Fruit fly (Drosophila melanogaster): Measurements from ENCODE around the gene CG7542.

The CG7542 gene

dm6 chr3L:17532898-17533700, 16.5 kb upstream of the CG7542 start (continued):
- TF ChIP-seq Dll (GFP tag; IDR thresholded peaks at IDR 0.05; ENCODE audit: partially characterized antibody) = 0 out of 4 replicates have a peak, but pooled peaks have one; percentile 17
- peak; percentile 25 for TF ChIP-seq CG1603 (tag; optimal IDR thresholded peaks at IDR 0.05)
- 0 out of 2 replicates have a peak, but pooled peaks have one; percentile 37 for TF ChIP-seq Atf6 (GFP tag; IDR thresholded peaks at IDR 0.05)
- TF ChIP-seq CG42726 (GFP tag; IDR thresholded peaks at IDR 0.05; ENCODE audit: partially characterized antibody) = peak; percentile 80
- TF ChIP-seq Chrac-16 (GFP tag; optimal IDR thresholded peaks at IDR 0.05) = peak; percentile 41
- TF ChIP-seq vfl (GFP tag; optimal IDR thresholded peaks at IDR 0.05) = peak; percentile 54
- TF ChIP-seq pzg (GFP tag; optimal IDR thresholded peaks at IDR 0.05) = peak; percentile 80
- no peak for TF ChIP-seq fd102C (GFP tag; optimal IDR thresholded peaks at IDR 0.05)
- TF ChIP-seq Dad (GFP tag; optimal IDR thresholded peaks at IDR 0.05) = no peak
- TF ChIP-seq CG14441 (GFP tag; IDR thresholded peaks at IDR 0.05) = no peak
- no peak for TF ChIP-seq ac (GFP tag; optimal IDR thresholded peaks at IDR 0.05)
- TF ChIP-seq YL-1 (GFP tag; optimal IDR thresholded peaks at IDR 0.05) = peak; percentile 54
- TF ChIP-seq bab2 (GFP tag; optimal IDR thresholded peaks at IDR 0.05) = peak; percentile 27
- TF ChIP-seq croc (GFP tag; conservative IDR thresholded peaks at IDR 0.05) = no peak
- TF ChIP-seq CG12299 (tag; optimal IDR thresholded peaks at IDR 0.05) = no peak
- TF ChIP-seq CG11696 (GFP tag; IDR thresholded peaks at IDR 0.05) = 0 out of 2 replicates have a peak, but pooled peaks have one; percentile 24
- no peak for TF ChIP-seq CG17802 (tag; optimal IDR thresholded peaks at IDR 0.05)
- TF ChIP-seq TFAM (GFP tag; optimal IDR thresholded peaks at IDR 0.05) = no peak
- TF ChIP-seq ci (GFP tag; IDR thresholded peaks at IDR 0.05) = peak; percentile 53; the same call in 2 of the 3 replicates
- no peak for TF ChIP-seq br (optimal IDR thresholded peaks at IDR 0.05)
- TF ChIP-seq chif (GFP tag; optimal IDR thresholded peaks at IDR 0.05) = no peak
- no peak for TF ChIP-seq Spps (tag; optimal IDR thresholded peaks at IDR 0.05)
- TF ChIP-seq CG10462 (GFP tag; optimal IDR thresholded peaks at IDR 0.05) = peak; percentile 2
- TF ChIP-seq Atf-2 (GFP tag; optimal IDR thresholded peaks at IDR 0.05) = no peak
- peak; percentile 33 for TF ChIP-seq CG13296 (GFP tag; optimal IDR thresholded peaks at IDR 0.05)
- no peak for TF ChIP-seq jumu (GFP tag; optimal IDR thresholded peaks at IDR 0.05)
- TF ChIP-seq CG11504 (tag; optimal IDR thresholded peaks at IDR 0.05) = no peak
- TF ChIP-seq tll (GFP tag; optimal IDR thresholded peaks at IDR 0.05) = no peak
- no peak for TF ChIP-seq CG17568 (GFP tag; optimal IDR thresholded peaks at IDR 0.05)
- TF ChIP-seq Camta (GFP tag; optimal IDR thresholded peaks at IDR 0.05) = no peak
- TF ChIP-seq CG11723 (GFP tag; optimal IDR thresholded peaks at IDR 0.05) = peak; percentile 1
- no peak for TF ChIP-seq CG16779 (GFP tag; IDR thresholded peaks at IDR 0.05)
- peak; percentile 56 for TF ChIP-seq Fer1 (GFP tag; optimal IDR thresholded peaks at IDR 0.05)
- TF ChIP-seq Hmx (GFP tag; optimal IDR thresholded peaks at IDR 0.05) = no peak
- TF ChIP-seq ttk (GFP tag; IDR thresholded peaks at IDR 0.05) = no peak
- TF ChIP-seq CG1832 (GFP tag; optimal IDR thresholded peaks at IDR 0.05) = peak; percentile 93
- TF ChIP-seq CrebB (tag; optimal IDR thresholded peaks at IDR 0.05) = peak; percentile 69
- TF ChIP-seq caup (GFP tag; optimal IDR thresholded peaks at IDR 0.05; ENCODE audit: severe bottlenecking) = peak; percentile 61
- peak; percentile 77 for TF ChIP-seq lbe (GFP tag; optimal IDR thresholded peaks at IDR 0.05)
- TF ChIP-seq HHEX (GFP tag; optimal IDR thresholded peaks at IDR 0.05) = peak; percentile 10
- TF ChIP-seq phol (tag; optimal IDR thresholded peaks at IDR 0.05) = peak; percentile 61
- TF ChIP-seq Xrp1 (GFP tag; IDR thresholded peaks at IDR 0.05) = peak; percentile 28; the same call in 1 of the 2 replicates
- TF ChIP-seq CG2712 (tag; optimal IDR thresholded peaks at IDR 0.05) = peak; percentile 51
- peak; percentile 52 for TF ChIP-seq Blimp-1 (GFP tag; optimal IDR thresholded peaks at IDR 0.05)
- TF ChIP-seq CG2129 (GFP tag; IDR thresholded peaks at IDR 0.05; ENCODE audit: partially characterized antibody) = no peak
- no peak for TF ChIP-seq CG7271 (tag; optimal IDR thresholded peaks at IDR 0.05)
- TF ChIP-seq CG8290 (GFP tag; optimal IDR thresholded peaks at IDR 0.05) = peak; percentile 53
- TF ChIP-seq CG8290 (tag; optimal IDR thresholded peaks at IDR 0.05) = peak in 1 of 2 experiments; percentile 90
- TF ChIP-seq H15 (GFP tag; IDR thresholded peaks at IDR 0.05) = 0 out of 3 replicates have a peak, but pooled peaks have one; percentile 35

Measured in whole organism, embryonic.